Fruit fly (Drosophila melanogaster) whole organism, embryonic: ENCODE results near the gene Asator.

Source experiments
- Atf-2 ChIP-seq: fragments of 200-800 bp; sonication (Bioruptor generic); optimal IDR thresholded peaks from 2 replicates; lab custom pipeline; 2016; ENCODE audit warnings: missing biosample characterization, missing genetic modification characterization
- BEAF-32 ChIP-seq: fragments of 200-800 bp; sonication (Bioruptor generic); optimal IDR thresholded peaks from 3 replicates; lab custom pipeline; 2017; ENCODE audit warnings: missing biosample characterization, missing genetic modification characterization, mild to moderate bottlenecking, moderate library complexity, missing genetic modification reagents
- Bgb ChIP-seq: fragments of 200-800 bp; sonication (Bioruptor generic); IDR thresholded peaks from 2 replicates; pipeline ENCODE4 v1.3.6; 2022; ENCODE audit warnings: missing biosample characterization, missing genetic modification characterization; ENCODE audit not compliant: partially characterized antibody
- CG1024 ChIP-seq: fragments of 200-800 bp; sonication (Bioruptor generic); IDR thresholded peaks from 2 replicates; pipeline ENCODE4 v1.3.6; 2022; ENCODE audit warnings: missing biosample characterization, missing genetic modification characterization
- CG11247 ChIP-seq: fragments of 200-800 bp; sonication (Bioruptor generic); IDR thresholded peaks from 2 replicates; pipeline ENCODE4 v1.3.6; 2022; ENCODE audit warnings: missing biosample characterization, missing genetic modification characterization
- CG11456 ChIP-seq: fragments of 200-800 bp; sonication (Bioruptor generic); IDR thresholded peaks from 3 replicates; pipeline ENCODE4 v1.3.6; 2022; ENCODE audit warnings: missing biosample characterization, missing genetic modification characterization
- CG11560 ChIP-seq: fragments of 200-800 bp; sonication (Bioruptor generic); IDR thresholded peaks from 3 replicates; pipeline ENCODE4 v1.3.6; 2022; ENCODE audit warnings: missing biosample characterization, missing genetic modification characterization
- CG13424 ChIP-seq: fragments of 200-800 bp; sonication (Bioruptor generic); optimal IDR thresholded peaks from 2 replicates; lab custom pipeline; 2019; ENCODE audit warnings: missing biosample characterization, mild to moderate bottlenecking, missing genetic modification characterization, moderate library complexity
- CG15479 ChIP-seq: fragments of 200-800 bp; sonication (Bioruptor generic); optimal IDR thresholded peaks from 3 replicates; lab custom pipeline; 2019; ENCODE audit warnings: missing biosample characterization, mild to moderate bottlenecking, missing genetic modification characterization, moderate library complexity
- CG15601 ChIP-seq: fragments of 200-800 bp; sonication (Bioruptor generic); optimal IDR thresholded peaks from 3 replicates; lab custom pipeline; 2019; ENCODE audit warnings: missing biosample characterization, mild to moderate bottlenecking, missing genetic modification characterization, moderate library complexity
- CG16779 ChIP-seq: fragments of 200-800 bp; sonication (Bioruptor generic); IDR thresholded peaks from 2 replicates; pipeline ENCODE4 v1.3.6; 2022; ENCODE audit warnings: missing biosample characterization, missing genetic modification characterization
- CG17359 ChIP-seq: fragments of 200-800 bp; sonication (Bioruptor generic); optimal IDR thresholded peaks from 3 replicates; lab custom pipeline; 2018; ENCODE audit warnings: missing biosample characterization, mild to moderate bottlenecking, missing genetic modification characterization, moderate library complexity
- CG18262 ChIP-seq: fragments of 200-800 bp; optimal IDR thresholded peaks from 3 replicates; lab custom pipeline; 2019; ENCODE audit warnings: missing biosample characterization, mild to moderate bottlenecking, missing genetic modification characterization, moderate library complexity
- CG18476 ChIP-seq: fragments of 200-800 bp; sonication (Bioruptor generic); optimal IDR thresholded peaks from 2 replicates; lab custom pipeline; 2016; ENCODE audit warnings: missing biosample characterization, mild to moderate bottlenecking, missing genetic modification characterization
- CG2120 ChIP-seq: fragments of 200-800 bp; sonication (Bioruptor generic); optimal IDR thresholded peaks from 3 replicates; lab custom pipeline; 2016; ENCODE audit warnings: missing biosample characterization, missing genetic modification characterization
- CG34224 ChIP-seq: fragments of 200-800 bp; sonication (Bioruptor generic); IDR thresholded peaks from 3 replicates; pipeline ENCODE4 v1.3.6; 2022; ENCODE audit warnings: missing biosample characterization, missing genetic modification characterization; ENCODE audit not compliant: partially characterized antibody
- CG3838 ChIP-seq: fragments of 200-800 bp; sonication (Bioruptor generic); optimal IDR thresholded peaks from 3 replicates; lab custom pipeline; 2016; ENCODE audit warnings: missing biosample characterization, missing genetic modification characterization
- CG4730 ChIP-seq: fragments of 200-800 bp; sonication (Bioruptor generic); IDR thresholded peaks from 2 replicates; pipeline ENCODE4 v1.3.6; 2022; ENCODE audit warnings: missing biosample characterization, missing genetic modification characterization
- CG6254 ChIP-seq: fragments of 200-800 bp; sonication (Bioruptor generic); optimal IDR thresholded peaks from 3 replicates; lab custom pipeline; 2017; ENCODE audit warnings: mild to moderate bottlenecking, missing biosample characterization, missing genetic modification reagents, missing genetic modification characterization
- CG6813 ChIP-seq: fragments of 200-800 bp; sonication (Bioruptor generic); optimal IDR thresholded peaks from 2 replicates; lab custom pipeline; 2017; ENCODE audit warnings: missing biosample characterization, missing genetic modification characterization, mild to moderate bottlenecking, moderate library complexity, missing genetic modification reagents
- CG8290 ChIP-seq, 3 experiments: fragments of 200-800 bp; sonication (Bioruptor generic); optimal IDR thresholded peaks; 2 replicates each; lab custom pipeline; 2016 to 2019; ENCODE audit warnings: missing biosample characterization in 3 of 3, missing genetic modification characterization in 3 of 3, mild to moderate bottlenecking in 2 of 3, moderate library complexity in 1 of 3
- D ChIP-seq, 2 experiments: fragments of 200-800 bp in 1 of 2; fragments of >200 bp in 1 of 2; sonication (Bioruptor generic) in 1 of 2; optimal IDR thresholded peaks; 2 replicates in 1 of 2; 3 replicates in 1 of 2; lab custom pipeline; 2017; ENCODE audit warnings: mild to moderate bottlenecking in 1 of 2, missing biosample characterization in 1 of 2, missing genetic modification characterization in 1 of 2, missing genetic modification reagents in 1 of 2
- Elba2 ChIP-seq: fragments of 200-800 bp; sonication (Bioruptor generic); optimal IDR thresholded peaks from 3 replicates; lab custom pipeline; 2016; ENCODE audit warnings: missing biosample characterization, missing genetic modification characterization
- HmgZ ChIP-seq: fragments of 200-800 bp; sonication (Bioruptor generic); optimal IDR thresholded peaks from 2 replicates; lab custom pipeline; 2018; ENCODE audit warnings: missing biosample characterization, mild to moderate bottlenecking, missing genetic modification characterization
- Hr51 ChIP-seq, 2 experiments: fragments of 200-800 bp; sonication (Bioruptor generic); optimal IDR thresholded peaks; 2 replicates in 1 of 2; 3 replicates in 1 of 2; lab custom pipeline; 2016 to 2018; ENCODE audit warnings: missing biosample characterization in 2 of 2, missing genetic modification characterization in 2 of 2, mild to moderate bottlenecking in 1 of 2, moderate library complexity in 1 of 2
- MESR4 ChIP-seq: fragments of 200-800 bp; sonication (Bioruptor generic); optimal IDR thresholded peaks from 2 replicates; lab custom pipeline; 2018; ENCODE audit warnings: missing biosample characterization, mild to moderate bottlenecking, missing genetic modification characterization, moderate library complexity
- Mad ChIP-seq: fragments of 200-800 bp; sonication (Bioruptor generic); optimal IDR thresholded peaks from 2 replicates; lab custom pipeline; 2016; ENCODE audit warnings: missing biosample characterization, missing genetic modification characterization
- Med ChIP-seq: fragments of 200-800 bp; sonication (Bioruptor generic); peaks from one replicate; lab custom pipeline; 2016; ENCODE audit warnings: missing biosample characterization, missing genetic modification characterization, mild to moderate bottlenecking, inconsistent platforms, moderate library complexity
- Sin3A ChIP-seq: fragments of >200 bp; optimal IDR thresholded peaks from 2 replicates; lab custom pipeline; 2018
- Sox100B ChIP-seq: fragments of 200-800 bp; sonication (Bioruptor generic); optimal IDR thresholded peaks from 3 replicates; lab custom pipeline; 2018; ENCODE audit warnings: missing biosample characterization, mild to moderate bottlenecking, missing genetic modification characterization
- Spps ChIP-seq: fragments of 200-800 bp; sonication (Bioruptor generic); optimal IDR thresholded peaks from 2 replicates; lab custom pipeline; 2018; ENCODE audit warnings: missing biosample characterization, mild to moderate bottlenecking, missing genetic modification characterization
- Sry-δ ChIP-seq: fragments of 200-800 bp; sonication (Bioruptor generic); optimal IDR thresholded peaks from 2 replicates; lab custom pipeline; 2016; ENCODE audit warnings: missing biosample characterization, missing genetic modification characterization
- Vsx1 ChIP-seq: fragments of 200-800 bp; sonication (Bioruptor generic); optimal IDR thresholded peaks from 2 replicates; lab custom pipeline; 2017; ENCODE audit warnings: missing biosample characterization, mild to moderate bottlenecking, missing genetic modification characterization, missing genetic modification reagents
- Xrp1 ChIP-seq: fragments of 200-800 bp; sonication (Bioruptor generic); IDR thresholded peaks from 2 replicates; pipeline ENCODE4 v1.3.6; 2022; ENCODE audit warnings: missing biosample characterization, missing genetic modification characterization
- az2 ChIP-seq: fragments of 200-800 bp; sonication (Bioruptor generic); optimal IDR thresholded peaks from 3 replicates; lab custom pipeline; 2016; ENCODE audit warnings: missing biosample characterization, missing genetic modification characterization
- crol ChIP-seq: fragments of 200-800 bp; sonication (Bioruptor generic); IDR thresholded peaks from 2 replicates; pipeline ENCODE4 v1.3.6; 2022; ENCODE audit warnings: missing biosample characterization, missing genetic modification characterization
- dmrt11E ChIP-seq: fragments of 200-800 bp; sonication (Bioruptor generic); optimal IDR thresholded peaks from 3 replicates; lab custom pipeline; 2018; ENCODE audit warnings: missing biosample characterization, mild to moderate bottlenecking, missing genetic modification characterization, moderate library complexity
- emc ChIP-seq: fragments of 200-800 bp; sonication (Bioruptor generic); optimal IDR thresholded peaks from 2 replicates; lab custom pipeline; 2016; ENCODE audit warnings: missing biosample characterization, missing genetic modification characterization
- exex ChIP-seq: fragments of 200-800 bp; sonication (Bioruptor generic); optimal IDR thresholded peaks from 4 replicates; lab custom pipeline; 2018; ENCODE audit warnings: missing biosample characterization, mild to moderate bottlenecking, missing genetic modification characterization, moderate library complexity
- ham ChIP-seq: fragments of 200-800 bp; sonication (Bioruptor generic); IDR thresholded peaks from 2 replicates; pipeline ENCODE4 v1.3.6; 2022; ENCODE audit warnings: missing biosample characterization, missing genetic modification characterization
- lilli ChIP-seq: fragments of 200-800 bp; sonication (Bioruptor generic); optimal IDR thresholded peaks from 3 replicates; lab custom pipeline; 2016; ENCODE audit warnings: missing biosample characterization, missing genetic modification characterization
- pita ChIP-seq: fragments of 200-800 bp; sonication (Bioruptor generic); optimal IDR thresholded peaks from 2 replicates; lab custom pipeline; 2017; ENCODE audit warnings: missing biosample characterization, mild to moderate bottlenecking, missing genetic modification characterization
- pros ChIP-seq: fragments of 200-800 bp; sonication (Bioruptor generic); optimal IDR thresholded peaks from 3 replicates; lab custom pipeline; 2019; ENCODE audit warnings: missing biosample characterization, mild to moderate bottlenecking, missing genetic modification characterization, moderate library complexity
- sob ChIP-seq: fragments of 200-800 bp; sonication (Bioruptor generic); IDR thresholded peaks from 2 replicates; pipeline ENCODE4 v1.3.6; 2022; ENCODE audit warnings: missing biosample characterization, missing genetic modification characterization
- tin ChIP-seq: fragments of 200-800 bp; sonication (Bioruptor generic); optimal IDR thresholded peaks from 3 replicates; lab custom pipeline; 2016; ENCODE audit warnings: missing biosample characterization, missing genetic modification characterization
- toy ChIP-seq: fragments of 200-800 bp; sonication (Bioruptor generic); IDR thresholded peaks from 2 replicates; pipeline ENCODE4 v1.3.6; 2022; ENCODE audit warnings: missing biosample characterization, missing genetic modification characterization
- zen ChIP-seq: fragments of 200-800 bp; sonication (Bioruptor generic); optimal IDR thresholded peaks from 3 replicates; lab custom pipeline; 2018; ENCODE audit warnings: missing biosample characterization, mild to moderate bottlenecking, missing genetic modification characterization, moderate library complexity

The Asator gene

DNA sequence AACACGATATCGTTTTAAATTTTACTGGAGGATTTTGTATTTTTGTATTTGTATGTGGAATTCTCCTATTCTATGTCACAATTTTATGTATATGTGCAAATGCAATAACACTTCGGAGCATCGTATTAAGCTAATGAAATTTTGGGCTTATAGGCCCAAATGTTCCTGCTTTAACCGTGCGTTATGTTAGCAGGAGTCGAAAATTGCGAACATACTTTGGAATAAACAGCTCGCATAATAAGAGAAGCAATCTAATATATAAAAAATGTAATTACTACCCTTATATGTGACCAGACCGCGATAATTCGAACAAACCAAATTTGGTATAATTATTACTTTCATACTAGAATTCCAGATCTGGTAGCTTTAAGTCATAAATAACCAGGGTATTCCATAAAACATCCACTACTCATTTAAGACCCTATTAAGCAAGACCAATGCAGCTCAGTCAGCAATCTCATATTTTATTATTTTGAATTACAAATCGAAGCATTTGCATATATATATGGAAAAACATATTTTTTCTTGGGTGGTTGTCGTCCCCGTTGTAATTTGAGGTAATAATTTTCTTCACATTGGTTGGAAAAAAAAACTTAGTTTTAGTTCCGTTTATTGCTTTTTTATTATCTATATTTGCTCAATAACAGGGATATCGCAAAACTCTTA lies 45.1 kb downstream of the Asator start, which contains the start of gene lgs (continued):
- TF ChIP-seq tin (no peak), CG18262 (peak; percentile 27), CG2120 (GFP tag; lab: Kevin White, UChicago) (peak; percentile 58), CG18476 (GFP tag; lab: Kevin White, UChicago) (peak; percentile 3), Bgb (no peak), CG11456 (GFP tag; lab: Robert Waterston, UW) (no peak), CG13424 (tag; lab: Kevin White, UChicago) (peak; percentile 36), CG3838 (GFP tag; lab: Kevin White, UChicago) (no peak), CG34224 (GFP tag; lab: Robert Waterston, UW) (no peak), Sin3A (lab: Kevin White, UChicago) (no peak), toy (GFP tag; lab: Robert Waterston, UW) (no peak), sob (no peak), CG15479 (GFP tag; lab: Kevin White, UChicago) (no peak), CG6813 (no peak), Mad (GFP tag; lab: Kevin White, UChicago) (no peak), pita (no peak), Spps (tag; lab: Kevin White, UChicago) (no peak), Vsx1 (GFP tag; lab: Kevin White, UChicago) (no peak), Elba2 (GFP tag; lab: Kevin White, UChicago) (peak; percentile 59), Med (GFP tag; lab: Kevin White, UChicago) (peak; percentile 78), Sry-δ (no peak), crol (GFP tag; lab: Robert Waterston, UW) (no peak), emc (GFP tag; lab: Kevin White, UChicago) (no peak), pros (GFP tag; lab: Kevin White, UChicago) (no peak), CG11247 (GFP tag; lab: Robert Waterston, UW) (no peak), CG1024 (GFP tag; lab: Robert Waterston, UW) (peak; percentile 93), ham (GFP tag; lab: Robert Waterston, UW) (no peak), Atf-2 (no peak), D (optimal IDR thresholded peaks at IDR 0.05; lab: Kevin White, UChicago) (no peak), D (GFP tag; optimal IDR thresholded peaks at IDR 0.05; lab: Kevin White, UChicago) (peak; percentile 9), lilli (GFP tag; lab: Kevin White, UChicago) (peak; percentile 30), az2 (GFP tag; lab: Kevin White, UChicago) (peak; percentile 5), CG15601 (tag; lab: Kevin White, UChicago) (peak; percentile 8), Xrp1 (peak; percentile 49; the same call in 1 of the 2 replicates), CG17359 (peak; percentile 26), MESR4 (GFP tag; lab: Kevin White, UChicago) (peak; percentile 95), Hr51 (GFP tag; optimal IDR thresholded peaks at IDR 0.05; lab: Kevin White, UChicago) (peak in 1 of 2 experiments; percentile 6), CG8290 (GFP tag; optimal IDR thresholded peaks at IDR 0.05; lab: Kevin White, UChicago) (no peak), CG8290 (tag; optimal IDR thresholded peaks at IDR 0.05; lab: Kevin White, UChicago) (peak in 1 of 2 experiments; percentile 66), CG16779 (GFP tag; lab: Robert Waterston, UW) (no peak), CG4730 (GFP tag; lab: Robert Waterston, UW) (no peak), HmgZ (peak; percentile 11), BEAF-32 (GFP tag; lab: Kevin White, UChicago) (peak; percentile 15), CG6254 (GFP tag; lab: Kevin White, UChicago) (peak; percentile 1), exex (no peak), zen (tag; lab: Kevin White, UChicago) (peak; percentile 62), Sox100B (GFP tag; lab: Kevin White, UChicago) (peak; percentile 13), CG11560 (tag; lab: Robert Waterston, UW) (no peak), dmrt11E (peak; percentile 30)
